Worm (Caenorhabditis elegans): ENCODE data around the gene hadb-1.

Gene hadb-1

DNA sequence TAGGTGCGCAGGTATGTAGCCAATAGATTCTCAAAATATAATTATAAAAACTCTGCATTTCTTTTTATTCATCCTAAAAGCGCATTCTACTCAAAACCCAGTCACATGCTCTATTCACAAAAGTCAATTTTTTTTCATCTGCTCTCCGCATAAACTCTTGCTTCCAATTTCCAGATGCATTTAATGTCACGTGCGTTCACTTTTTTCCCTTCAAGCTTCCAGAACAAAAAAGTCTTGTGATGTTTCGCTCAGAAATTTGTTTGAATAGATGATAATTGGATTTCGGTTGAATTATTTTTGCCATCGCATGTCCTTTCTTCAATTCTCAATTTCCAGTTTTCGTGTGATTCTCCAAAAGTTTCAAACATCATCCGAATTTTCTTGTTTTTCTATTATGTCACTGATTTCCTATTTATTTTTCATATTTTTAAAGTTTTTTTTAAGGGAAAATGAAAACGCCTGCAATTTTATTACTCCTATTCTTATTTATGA lies 23.3 kb downstream of the hadb-1 start, which contains the start of gene F22B7.1:
Gene F22B7.1, plus strand, starts transcription at position 442 of the 492 bp plus-strand sequence.
- peak; percentile 44 for TF ChIP-seq hlh-30 (tag; optimal IDR thresholded peaks at IDR 0.05; ENCODE audit: insufficient read depth)
- peak in 1 of 2 experiments; percentile 11 for TF ChIP-seq lsy-2 (tag; optimal IDR thresholded peaks at IDR 0.05)
- no peak for TF ChIP-seq egl-43 (GFP tag; IDR thresholded peaks at IDR 0.05)

DNA sequence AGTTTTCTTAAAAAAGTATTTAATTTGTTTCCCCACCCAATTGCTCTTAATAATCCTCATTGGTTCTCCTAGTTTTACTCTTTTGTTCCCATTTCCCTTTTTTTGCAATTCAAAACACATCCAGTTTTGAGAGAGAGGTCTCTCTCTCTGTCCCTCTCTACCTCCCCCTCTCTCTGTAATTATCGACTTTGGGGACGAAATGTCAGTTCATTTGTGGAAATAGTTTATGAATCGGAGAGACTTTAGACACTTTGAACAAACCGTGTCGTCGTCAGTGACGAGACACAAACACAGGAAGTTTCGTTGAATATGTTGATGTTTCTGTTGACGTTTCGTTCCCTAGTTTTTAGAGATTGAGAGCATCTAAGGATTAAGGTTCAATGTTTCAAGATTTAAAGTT lies 25.1 kb downstream of the hadb-1 start:
- TF ChIP-seq unc-62 (GFP tag; optimal IDR thresholded peaks at IDR 0.05 in 1 of 2) (peak in 1 of 2 experiments; percentile 86), unc-62 (tag; optimal IDR thresholded peaks at IDR 0.05) (no peak), lin-38 (GFP tag; IDR thresholded peaks at IDR 0.05) (no peak)

DNA sequence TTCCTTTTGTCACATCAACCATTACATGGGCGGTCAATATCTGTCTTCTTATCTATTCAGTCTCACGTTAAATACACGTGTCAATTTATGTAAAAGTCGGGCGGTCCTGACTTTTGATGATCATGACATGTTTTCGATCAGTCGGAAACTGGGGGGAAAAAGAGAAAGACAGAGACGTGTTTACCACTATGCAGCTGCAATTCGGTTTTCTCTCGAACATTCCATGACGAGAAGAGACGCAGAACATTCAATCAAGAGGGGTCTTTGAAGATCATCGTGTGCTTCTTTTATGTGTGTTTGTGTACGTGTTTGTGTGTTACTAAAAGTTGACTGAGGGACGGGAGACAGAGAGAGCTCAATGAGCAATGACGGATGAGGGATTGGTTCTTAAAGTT lies 29.9 kb downstream of the hadb-1 start:
- TF ChIP-seq mxl-3 (GFP tag; optimal IDR thresholded peaks at IDR 0.05), result peak; percentile 98
- peak; percentile 70 for TF ChIP-seq aha-1 (tag)
- TF ChIP-seq mxl-2 (GFP tag; conservative IDR thresholded peaks at IDR 0.05), result peak; percentile 93
- TF ChIP-seq nhr-102 (tag; optimal IDR thresholded peaks at IDR 0.05), result peak; percentile 94
- TF ChIP-seq lin-1 (GFP tag; IDR thresholded peaks at IDR 0.05), result peak; percentile 89
- no peak for TF ChIP-seq mes-2 (tag; optimal IDR thresholded peaks at IDR 0.05; ENCODE audit: poor library complexity, severe bottlenecking)
- TF ChIP-seq F37D6.2 (tag; optimal IDR thresholded peaks at IDR 0.05), result peak; percentile 19
- TF ChIP-seq mdt-29 (GFP tag; IDR thresholded peaks at IDR 0.05), result peak; percentile 97
- peak; percentile 53 for TF ChIP-seq skn-1 (tag; optimal IDR thresholded peaks at IDR 0.05)
- no peak for TF ChIP-seq ZK546.5 (tag; optimal IDR thresholded peaks at IDR 0.05)
- TF ChIP-seq set-16 (GFP tag; IDR thresholded peaks at IDR 0.05), result peak; percentile 23; the same call in 1 of the 2 replicates
- peak; percentile 71 for TF ChIP-seq ctbp-1 (GFP tag; IDR thresholded peaks at IDR 0.05)
- TF ChIP-seq nhr-10 (tag; optimal IDR thresholded peaks at IDR 0.05), result peak; percentile 80
- TF ChIP-seq dmd-6 (GFP tag; IDR thresholded peaks at IDR 0.05), result peak; percentile 93
- TF ChIP-seq nhr-48 (tag; optimal IDR thresholded peaks at IDR 0.05), result peak; percentile 97
- TF ChIP-seq vab-7 (GFP tag; IDR thresholded peaks at IDR 0.05), result no peak
- TF ChIP-seq aly-2 (tag; optimal IDR thresholded peaks at IDR 0.05), result no peak
- TF ChIP-seq dve-1 (tag; optimal IDR thresholded peaks at IDR 0.05; ENCODE audit: insufficient read depth), result peak; percentile 96
- peak; percentile 99 for TF ChIP-seq hlh-11 (tag; optimal IDR thresholded peaks at IDR 0.05)
- 0 out of 2 replicates have a peak, but pooled peaks have one; percentile 70 for TF ChIP-seq zfp-3 (GFP tag; conservative IDR thresholded peaks at IDR 0.05)
- TF ChIP-seq lim-7 (GFP tag; IDR thresholded peaks at IDR 0.05), result 0 out of 2 replicates have a peak, but pooled peaks have one; percentile 6
- peak; percentile 45 to 99 for TF ChIP-seq unc-62 (GFP tag; optimal IDR thresholded peaks at IDR 0.05 in 1 of 2)
- peak; percentile 31 for TF ChIP-seq unc-62 (tag; optimal IDR thresholded peaks at IDR 0.05)
- peak; percentile 72 for TF ChIP-seq ztf-7 (tag; optimal IDR thresholded peaks at IDR 0.05)
- TF ChIP-seq T26A8.4 (GFP tag; IDR thresholded peaks at IDR 0.05), result peak; percentile 77; the same call in 1 of the 2 replicates
- peak; percentile 74 for TF ChIP-seq lin-13 (GFP tag; optimal IDR thresholded peaks at IDR 0.05)
- peak; percentile 96 for TF ChIP-seq hlh-30 (tag; optimal IDR thresholded peaks at IDR 0.05; ENCODE audit: insufficient read depth)
- TF ChIP-seq nhr-11 (tag; optimal IDR thresholded peaks at IDR 0.05), result peak; percentile 98
- peak; percentile 74 to 87 for TF ChIP-seq lsy-2 (tag; optimal IDR thresholded peaks at IDR 0.05)
- peak; percentile 97 to 99 for TF ChIP-seq daf-16 (GFP tag; optimal IDR thresholded peaks at IDR 0.05)
- peak; percentile 99 for TF ChIP-seq daf-16 (tag; optimal IDR thresholded peaks at IDR 0.05)
- TF ChIP-seq nhr-111 (GFP tag; optimal IDR thresholded peaks at IDR 0.05), result no peak
- TF ChIP-seq mep-1 (tag; optimal IDR thresholded peaks at IDR 0.05), result peak; percentile 90
- TF ChIP-seq gei-8 (GFP tag; optimal IDR thresholded peaks at IDR 0.05), result peak; percentile 84
- TF ChIP-seq F44E2.7 (GFP tag; IDR thresholded peaks at IDR 0.05), result no peak
- no peak for TF ChIP-seq attf-4 (tag; optimal IDR thresholded peaks at IDR 0.05)
- peak; percentile 72 for TF ChIP-seq nhr-25 (tag; optimal IDR thresholded peaks at IDR 0.05; ENCODE audit: borderline replicate concordance, insufficient read depth)
- no peak for TF ChIP-seq ZK337.2 (GFP tag; IDR thresholded peaks at IDR 0.05)
- no peak for TF ChIP-seq zag-1 (tag; optimal IDR thresholded peaks at IDR 0.05)
- TF ChIP-seq madf-9 (GFP tag; conservative IDR thresholded peaks at IDR 0.05), result peak; percentile 44
- peak; percentile 60; the same call in 1 of the 2 replicates for TF ChIP-seq nhr-42 (GFP tag; IDR thresholded peaks at IDR 0.05)
- TF ChIP-seq jun-1 (tag; optimal IDR thresholded peaks at IDR 0.05), result peak; percentile 49
- TF ChIP-seq tag-97 (GFP tag; IDR thresholded peaks at IDR 0.05), result no peak
- TF ChIP-seq ama-1 (optimal IDR thresholded peaks at IDR 0.05), result peak; percentile 79
